Fruit fly (Drosophila melanogaster): ENCODE measurements around the gene TAF1B.

The TAF1B gene

DNA sequence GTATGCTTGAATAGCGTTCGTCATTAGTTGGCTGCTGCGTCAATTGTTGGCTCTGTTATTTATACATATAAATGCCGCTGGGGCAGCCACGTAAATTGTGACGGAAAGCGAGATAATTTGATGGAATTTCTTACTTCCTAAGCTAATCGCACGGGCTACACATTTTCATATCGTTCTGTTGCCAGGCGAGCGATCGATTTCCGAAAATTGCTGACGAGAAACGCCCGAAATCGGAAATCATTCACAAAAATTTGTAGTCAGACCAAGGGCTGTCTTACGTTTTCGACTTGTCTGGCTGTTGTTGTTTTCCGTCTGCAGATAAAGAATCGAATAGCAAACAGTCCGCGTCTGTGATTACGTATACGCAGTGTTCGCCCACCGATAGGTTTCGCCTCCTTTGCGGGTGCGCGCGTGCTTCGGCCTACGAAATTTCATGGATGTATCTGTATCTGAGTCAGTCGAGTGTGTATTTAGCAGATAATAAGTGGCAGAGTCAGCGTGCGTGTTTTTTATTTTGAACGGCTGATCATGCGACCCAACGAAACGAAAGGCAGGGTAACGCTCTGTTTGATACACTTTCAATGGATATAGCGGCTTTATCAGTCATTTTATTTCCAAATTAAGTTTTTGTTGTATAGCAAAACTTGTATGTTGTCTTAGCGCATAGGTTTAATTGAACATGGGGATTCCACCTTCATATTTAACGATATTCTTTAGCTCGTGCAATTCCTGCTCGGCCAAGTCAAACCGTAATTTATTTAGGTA lies 46.3 kb downstream of the TAF1B start:
- TF ChIP-seq noc (tag; optimal IDR thresholded peaks at IDR 0.05) = peak; percentile 73

DNA sequence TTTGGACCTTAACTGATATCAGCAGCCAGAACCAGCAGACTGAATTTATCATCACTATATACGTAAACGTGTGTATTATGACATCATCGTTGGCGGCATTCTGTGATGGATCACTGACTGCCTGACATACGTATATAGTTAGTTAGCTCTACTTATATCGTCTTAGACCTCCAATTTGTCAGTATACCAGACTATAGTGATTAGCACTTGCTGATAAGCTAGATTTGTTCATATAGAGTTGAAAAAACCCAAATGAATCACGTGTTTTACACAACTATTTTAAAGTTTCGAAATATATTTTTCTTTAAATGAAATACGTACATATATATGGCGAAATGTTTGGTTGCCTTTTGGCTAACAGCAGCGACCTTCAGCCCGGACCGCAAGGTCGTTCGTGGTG lies 48.2 kb downstream of the TAF1B start:
- no peak for TF ChIP-seq noc (tag; optimal IDR thresholded peaks at IDR 0.05)

DNA sequence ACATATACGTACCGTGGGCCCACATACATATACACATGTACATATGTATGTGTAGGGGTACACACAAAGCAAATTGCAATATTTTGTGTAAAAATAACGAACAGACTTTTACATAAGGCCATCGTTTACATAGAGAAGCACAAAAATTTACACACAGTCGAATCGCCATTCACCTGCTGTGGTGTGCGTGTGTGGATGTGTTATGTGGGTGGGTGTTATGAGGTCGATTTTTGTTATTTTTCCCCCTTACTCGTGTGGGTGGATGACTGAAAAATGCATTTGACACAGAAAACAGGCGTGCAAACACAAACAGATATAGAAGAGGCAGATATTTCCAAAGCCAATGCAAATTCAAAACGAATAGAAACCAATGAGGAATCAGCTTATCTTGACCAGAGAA lies 48.9 kb downstream of the TAF1B start:
- no peak for TF ChIP-seq noc (tag; optimal IDR thresholded peaks at IDR 0.05)

DNA sequence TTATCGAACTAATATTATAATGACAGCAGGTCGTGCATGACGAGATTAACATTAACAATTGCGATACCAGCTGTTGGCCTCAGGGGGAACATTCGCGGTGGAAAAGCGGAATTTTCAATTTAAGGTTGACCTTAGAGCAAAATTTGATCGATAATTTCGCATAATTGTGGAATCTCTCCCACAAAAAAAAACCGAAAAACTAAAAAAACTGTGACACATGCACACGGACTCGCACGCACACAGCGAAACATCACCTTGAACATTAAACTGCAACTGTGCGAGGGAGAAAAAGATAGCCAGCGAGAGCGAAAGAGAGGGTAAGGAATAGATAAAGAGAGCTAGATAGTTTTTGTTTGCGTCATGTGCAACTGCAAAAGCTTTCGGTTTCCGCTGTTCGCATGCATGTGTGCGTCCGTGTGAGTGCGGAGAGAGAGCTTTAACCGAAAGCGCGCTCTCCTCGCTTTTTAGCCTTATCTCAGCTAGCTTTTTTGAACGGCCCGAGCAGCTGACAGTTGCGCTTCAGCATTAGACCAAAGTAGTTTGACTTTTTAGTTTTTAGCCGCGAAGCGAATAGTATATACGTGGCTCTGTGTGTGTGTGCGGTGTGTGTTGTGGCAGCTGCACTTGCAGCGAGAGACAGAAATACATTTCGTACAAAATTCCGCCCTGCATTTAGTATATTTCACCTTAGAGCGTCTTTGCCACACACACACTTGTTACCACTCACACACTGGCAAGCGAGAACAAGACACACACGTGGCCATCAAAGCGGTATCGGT lies 50.5 kb downstream of the TAF1B start:
- TF ChIP-seq noc (tag; optimal IDR thresholded peaks at IDR 0.05) = peak; percentile 24

DNA sequence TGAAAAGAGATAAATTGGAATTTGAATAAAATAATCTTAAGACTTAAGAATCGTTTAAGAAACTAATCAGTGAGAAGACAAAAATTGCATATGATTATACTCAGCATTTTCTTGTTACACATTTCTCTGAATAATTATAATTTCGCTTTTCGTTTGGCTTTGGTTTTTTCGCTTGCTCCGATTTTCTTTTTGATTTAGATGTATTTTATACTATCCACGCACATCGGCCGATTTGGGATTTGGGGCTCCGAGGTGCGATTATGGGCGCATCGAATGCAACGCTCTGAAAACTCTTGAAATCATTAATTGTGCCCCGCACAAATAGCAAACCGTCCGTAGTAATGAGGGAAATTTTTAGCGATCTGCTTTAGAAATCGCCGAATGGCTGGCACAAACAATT lies 52.5 kb downstream of the TAF1B start:
- TF ChIP-seq noc (tag; optimal IDR thresholded peaks at IDR 0.05) = no peak

DNA sequence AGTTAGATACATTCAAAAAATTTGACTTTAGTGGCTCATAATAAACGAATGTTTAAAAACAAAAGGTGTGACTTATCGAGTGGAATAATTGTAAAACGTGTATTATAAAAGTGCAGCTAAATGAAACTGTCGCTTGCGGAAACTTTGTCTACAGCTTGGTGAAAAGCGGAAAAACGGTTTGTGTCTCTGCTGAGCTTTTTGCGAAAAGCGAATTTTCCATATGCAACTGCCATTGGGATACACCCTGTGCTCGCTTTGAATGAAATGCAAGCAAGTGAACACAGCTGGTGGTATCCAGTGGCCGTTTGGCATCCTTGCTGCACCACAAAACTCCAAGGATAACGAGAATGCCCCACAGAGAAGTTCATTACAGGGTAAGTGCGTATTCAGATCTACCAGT lies 53.1 kb downstream of the TAF1B start:
- no peak for TF ChIP-seq noc (tag; optimal IDR thresholded peaks at IDR 0.05)

Measured in whole organism, larva.